Fruit fly (Drosophila melanogaster): ENCODE data around the gene Rpn12.
A peak's percentile ranks its signal among the peaks of the same experiment; 100 is the strongest.

Rpn12 gene

DNA sequence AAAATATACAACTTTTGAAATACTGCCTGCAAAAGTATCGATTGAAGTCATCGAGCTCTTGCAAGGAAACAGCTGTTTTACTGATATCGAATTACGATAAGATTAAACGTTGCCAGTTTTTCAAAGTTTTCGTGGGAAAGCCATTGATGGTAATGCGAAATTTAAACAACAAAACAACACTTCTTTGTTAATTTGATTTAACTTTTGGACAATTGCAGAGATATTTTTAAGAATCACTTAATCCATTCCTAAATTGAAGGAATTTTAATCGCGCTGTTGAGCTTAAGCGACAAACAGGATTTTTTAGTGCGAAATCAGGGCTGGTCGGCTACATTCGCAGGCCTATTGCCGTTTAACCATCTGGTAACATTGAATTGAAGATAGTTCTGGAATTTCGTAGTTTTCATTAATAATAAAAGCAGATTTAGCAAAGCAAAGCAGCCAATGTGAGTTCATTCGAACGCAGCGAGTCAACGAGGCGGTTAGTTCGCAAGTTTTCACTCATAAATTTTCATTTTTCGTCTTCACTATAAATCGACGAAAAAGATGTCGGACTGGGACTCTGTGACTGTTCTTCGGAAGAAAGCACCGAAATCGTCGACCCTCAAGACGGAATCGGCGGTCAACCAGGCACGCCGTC lies 8.4 kb upstream of the Rpn12 start, which contains the start of gene mbf1:
Gene mbf1 (plus strand): TSS at position 130 of the 640 bp plus-strand sequence.
- TF ChIP-seq noc (tag; optimal IDR thresholded peaks at IDR 0.05) = peak; percentile 36

DNA sequence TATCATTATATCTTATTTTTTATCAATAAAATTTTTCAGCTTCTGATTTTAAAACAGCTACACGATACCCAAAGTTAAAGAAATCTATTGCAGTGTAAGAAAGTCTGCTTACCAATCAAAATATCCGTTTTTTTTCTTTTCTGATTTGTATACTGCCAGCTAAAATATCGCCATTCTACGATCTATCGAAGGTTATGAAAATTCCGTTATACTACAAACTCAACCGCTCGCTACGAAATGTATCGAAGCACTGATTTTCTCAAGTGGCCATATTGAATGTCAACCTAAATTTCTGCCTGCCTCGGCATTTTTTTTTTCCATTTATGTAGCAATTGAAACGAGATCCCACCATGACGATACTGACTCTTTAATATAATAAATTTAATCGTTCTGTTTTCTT lies 2.8 kb upstream of the Rpn12 start, which contains the start of gene nxf2:
Gene nxf2 (minus strand): TSS at position 258 of the 400 bp plus-strand sequence.
- TF ChIP-seq noc (tag; optimal IDR thresholded peaks at IDR 0.05) = no peak

DNA sequence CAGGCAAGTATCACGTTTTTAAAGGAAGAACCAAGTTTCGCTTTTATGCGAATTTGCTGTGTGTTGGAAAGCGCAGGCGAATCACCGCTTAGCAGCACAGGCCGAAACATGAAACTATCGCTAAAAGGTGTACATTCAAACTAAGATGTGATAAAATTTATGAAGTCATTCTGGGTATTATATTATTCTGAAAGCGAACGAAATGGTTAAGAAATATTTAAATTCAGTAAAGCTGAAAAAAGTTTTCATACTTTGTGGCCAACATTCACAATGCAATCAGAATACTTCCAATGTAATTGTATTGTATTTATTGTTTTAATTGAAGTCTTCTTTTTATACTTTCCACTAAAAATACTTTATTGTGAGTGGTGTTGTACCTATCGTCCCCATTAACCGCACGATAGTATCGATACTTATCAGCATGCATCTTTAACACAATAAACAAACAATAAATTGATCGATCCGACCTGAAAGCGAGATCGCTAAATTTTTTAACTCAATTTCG lies 1.6 kb upstream of the Rpn12 start, which contains the start of gene Smn:
Gene Smn (minus strand): TSS at position 347 of the 505 bp plus-strand sequence.
- TF ChIP-seq noc (tag; optimal IDR thresholded peaks at IDR 0.05) = peak; percentile 64

DNA sequence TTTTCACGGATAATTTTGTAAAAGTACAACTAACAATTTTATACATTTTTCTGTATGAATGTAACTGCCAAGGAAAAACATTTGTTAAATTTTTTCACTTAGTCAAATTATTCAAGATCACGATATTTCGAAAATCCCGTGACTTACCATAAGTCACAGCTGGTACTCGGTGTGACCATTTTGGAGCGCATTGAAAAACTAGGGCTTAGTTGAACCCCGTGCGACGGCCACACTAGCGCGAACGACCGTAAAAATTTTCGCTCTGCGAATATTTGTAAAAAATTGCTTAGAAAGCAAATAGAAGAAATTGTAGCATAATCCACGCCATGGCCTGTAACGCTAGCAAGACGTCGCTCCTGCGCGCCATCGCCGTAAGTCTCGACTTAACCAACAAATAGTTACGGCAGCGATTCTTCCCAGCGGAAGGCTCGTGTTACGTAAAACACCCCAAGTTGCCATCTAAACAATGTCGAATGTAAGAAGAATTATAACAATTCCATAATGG lies 1.3 kb downstream of the Rpn12 start, which contains the start of gene UQCR-C2:
Gene UQCR-C2 (plus strand): TSS at position 51 of the 505 bp plus-strand sequence.
- peak; percentile 0 for TF ChIP-seq noc (tag; optimal IDR thresholded peaks at IDR 0.05)

DNA sequence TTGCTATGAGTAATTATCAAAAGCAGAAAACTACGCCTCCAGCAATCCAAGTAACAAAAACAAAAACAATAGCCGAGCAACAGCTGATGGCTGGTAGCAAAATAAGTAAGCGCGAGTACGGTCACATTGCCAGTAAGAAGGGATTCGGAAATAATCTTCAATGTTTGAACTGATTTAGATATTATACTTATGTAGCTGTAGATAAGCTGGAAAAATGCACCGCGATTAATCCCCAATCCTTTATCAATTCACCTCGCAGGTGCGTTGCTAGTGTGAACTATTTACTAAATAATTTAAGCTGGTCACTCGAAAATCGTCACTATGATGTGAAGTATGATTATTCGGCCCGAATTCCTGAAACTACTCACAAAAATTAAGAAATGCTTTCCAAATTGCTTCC lies 4.2 kb downstream of the Rpn12 start, which contains the start of the genes Syx8 and CG32163:
Gene Syx8 (minus strand): TSS at position 69 of the 400 bp plus-strand sequence.
Gene CG32163 (plus strand): TSS at position 169 of the 400 bp plus-strand sequence.
- peak; percentile 22 for TF ChIP-seq noc (tag; optimal IDR thresholded peaks at IDR 0.05)

DNA sequence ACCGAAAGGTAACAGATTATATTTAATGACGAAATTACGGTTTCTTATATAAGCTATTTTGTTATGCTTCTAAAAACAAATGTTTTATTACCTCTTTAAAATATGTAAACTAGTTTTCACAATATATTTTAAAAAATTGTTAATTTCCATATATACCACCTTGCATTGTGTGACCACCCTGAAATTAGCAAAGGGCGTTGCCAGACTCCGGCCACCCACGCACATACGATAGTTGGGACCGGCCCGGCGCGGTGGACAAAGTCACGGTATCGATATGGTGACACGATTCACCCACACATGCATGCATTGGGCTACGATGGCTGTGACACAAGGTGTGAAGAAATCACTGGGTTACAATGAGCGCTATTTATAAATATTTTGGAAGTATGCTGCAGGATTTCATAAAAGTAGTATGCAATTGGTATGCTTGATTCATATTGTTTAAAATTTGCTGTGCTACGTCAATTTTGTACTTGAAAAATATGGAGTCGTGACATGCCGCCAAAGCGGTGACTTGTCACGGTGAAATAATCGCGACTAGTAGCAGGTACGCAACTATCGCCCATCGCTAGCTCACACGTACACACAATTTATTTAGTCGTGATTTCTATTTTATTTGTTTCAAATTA lies 5.3 kb downstream of the Rpn12 start:
- TF ChIP-seq noc (tag; optimal IDR thresholded peaks at IDR 0.05) = peak; percentile 33

DNA sequence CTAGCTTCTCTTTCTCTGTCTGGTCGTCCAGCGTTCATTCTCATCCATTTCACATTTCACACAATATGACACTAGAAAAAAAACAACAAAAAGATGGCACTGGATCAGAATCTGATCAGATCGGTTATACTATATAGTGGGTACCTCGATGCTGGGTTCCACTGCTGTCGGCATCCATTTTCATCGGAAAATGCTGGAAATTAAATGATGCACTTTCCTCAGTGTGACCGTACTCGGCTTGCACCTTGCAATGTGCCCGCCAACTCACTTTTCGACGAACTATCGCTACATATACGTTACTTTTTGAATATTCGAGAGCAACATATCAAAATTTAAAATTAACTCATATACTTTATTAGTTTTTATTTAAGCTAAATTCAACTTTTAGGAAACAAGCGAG lies 8.0 kb downstream of the Rpn12 start, which contains the start of gene tra:
Gene tra (minus strand): TSS at position 191 of the 400 bp plus-strand sequence.
- TF ChIP-seq noc (tag; optimal IDR thresholded peaks at IDR 0.05) = no peak

DNA sequence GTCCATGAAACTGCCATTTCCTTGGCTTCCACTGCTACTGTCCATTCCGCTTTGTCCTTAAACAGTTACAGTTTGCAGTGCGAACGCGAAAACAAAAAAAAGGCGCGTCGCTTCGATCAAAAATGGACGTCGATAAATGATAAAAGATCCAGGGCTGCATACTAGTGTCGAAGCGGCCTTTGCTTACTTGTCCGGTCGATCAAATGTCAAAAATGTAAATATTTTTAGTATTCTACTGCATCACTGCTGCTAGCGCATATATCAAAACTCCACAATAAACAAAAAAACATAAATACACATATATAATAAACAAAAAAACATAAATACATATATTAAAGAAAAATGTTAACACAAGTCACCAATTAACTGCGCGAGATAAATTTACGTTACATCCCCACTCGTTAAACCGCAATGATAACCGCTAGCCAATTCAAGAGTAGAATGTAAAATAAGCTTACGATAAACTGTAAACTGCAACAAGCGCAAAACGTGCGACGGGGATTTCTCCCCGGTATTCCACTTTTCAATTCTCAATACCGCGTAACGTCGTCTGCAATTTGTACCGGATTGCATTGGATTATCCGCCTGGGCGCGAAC lies 12.2 kb downstream of the Rpn12 start, which contains the start of the genes spd-2 and Apl:
Gene spd-2 (minus strand): TSS at position 93 of the 597 bp plus-strand sequence.
Gene Apl (plus strand): TSS at position 260 of the 597 bp plus-strand sequence.
- TF ChIP-seq noc (tag; optimal IDR thresholded peaks at IDR 0.05) = no peak

- TF ChIP-seq noc (tag; optimal IDR thresholded peaks at IDR 0.05) = peak; percentile 21
Measured at dm6 chr3L:16602736-16603144, 19.9 kb downstream of the Rpn12 start, which contains the start of gene Arts. TSS of gene Arts (plus strand) at chr3L:16602851.

dm6 chr3L:16609120-16609519 lies 26.3 kb downstream of the Rpn12 start, which contains the start of gene CG4098:
TSS of gene CG4098 (minus strand) at chr3L:16609347.
- peak; percentile 54 for TF ChIP-seq noc (tag; optimal IDR thresholded peaks at IDR 0.05)

- no peak for TF ChIP-seq noc (tag; optimal IDR thresholded peaks at IDR 0.05)
Measured at dm6 chr3L:16610201-16610600, 27.4 kb downstream of the Rpn12 start, which contains the start of gene Prosbeta6. TSS of gene Prosbeta6 (minus strand) at chr3L:16610418.

- TF ChIP-seq noc (tag; optimal IDR thresholded peaks at IDR 0.05) = peak; percentile 86
Measured at dm6 chr3L:16612152-16612551, 29.3 kb downstream of the Rpn12 start, which contains the start of gene CG4101. TSS of gene CG4101 (plus strand) at chr3L:16612486.

dm6 chr3L:16612972-16613371 lies 30.1 kb downstream of the Rpn12 start:
- peak; percentile 58 for TF ChIP-seq noc (tag; optimal IDR thresholded peaks at IDR 0.05)

- no peak for TF ChIP-seq noc (tag; optimal IDR thresholded peaks at IDR 0.05)
Measured at dm6 chr3L:16615132-16615709, 32.4 kb downstream of the Rpn12 start, which contains the start of gene Mo25. TSS of gene Mo25 (minus strand) at chr3L:16615472.

DNA sequence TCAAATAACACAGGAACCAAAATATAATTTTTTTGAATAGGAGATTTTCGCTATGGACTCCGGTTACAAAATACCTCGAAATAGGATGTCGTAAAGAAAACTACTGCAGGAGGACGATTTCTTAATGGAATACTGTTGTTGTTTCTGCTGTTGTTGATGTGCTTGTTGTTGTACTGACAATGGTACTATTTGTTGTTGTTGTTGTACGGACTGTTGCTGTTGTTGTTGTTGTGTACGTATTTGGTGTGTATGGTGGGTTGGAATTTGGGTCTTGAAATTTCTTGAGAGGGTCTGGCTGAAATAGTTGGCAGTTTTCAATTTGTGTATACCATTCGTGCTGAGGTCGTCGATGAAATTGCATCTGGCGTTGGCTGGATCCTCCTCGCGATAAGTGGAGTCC lies 43.4 kb downstream of the Rpn12 start:
- no peak for TF ChIP-seq noc (tag; optimal IDR thresholded peaks at IDR 0.05)

All from whole organism, larva.